Fruit fly (Drosophila melanogaster): ENCODE measurements around the gene ZIPIC.

DNA sequence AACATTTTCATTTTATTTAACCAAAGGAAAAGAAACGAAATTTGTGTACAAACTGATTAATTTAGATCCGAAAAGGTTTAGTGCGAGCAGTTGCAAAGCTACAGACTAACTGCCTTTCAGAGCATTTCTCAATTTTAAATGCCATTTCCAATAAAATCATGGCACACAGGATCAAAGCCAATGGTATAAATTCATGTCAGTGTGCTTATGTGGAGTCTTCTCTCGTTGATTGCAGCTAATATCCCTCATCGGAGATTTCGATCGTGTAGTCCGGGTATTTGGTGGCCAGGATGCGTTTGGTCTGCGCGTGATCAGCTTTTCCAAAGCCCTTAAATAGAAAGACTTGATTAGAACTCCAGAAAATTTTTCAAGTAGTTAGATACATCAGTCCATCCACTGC lies 2.0 kb upstream of the ZIPIC start, which contains the start of gene janB:
- no peak for TF ChIP-seq ttk (optimal IDR thresholded peaks at IDR 0.05)
- TF ChIP-seq Myc (optimal IDR thresholded peaks at IDR 0.05): no peak
- no peak for TF ChIP-seq h (optimal IDR thresholded peaks at IDR 0.05)

Data from Kc167 (cell line).